Worm (Caenorhabditis elegans) whole organism, L1 larva: ENCODE data around the gene str-227.
"Not testable (repeated sequence)": the region's sequence is repeated elsewhere in the genome, so short reads cannot be mapped to it uniquely, and the experiment has no call there.

Experiments used
- blmp-1 ChIP-seq: fragments of 150-350 bp; optimal IDR thresholded peaks from 2 replicates; lab custom pipeline; 2014; ENCODE audit warnings: missing biosample characterization, missing genetic modification characterization
- ces-1 ChIP-seq: fragments of 150-350 bp; optimal IDR thresholded peaks from 2 replicates; lab custom pipeline; 2014; ENCODE audit warnings: missing biosample characterization, missing genetic modification reagents, missing genetic modification characterization
- rnt-1 ChIP-seq: sonication (generic microtip); optimal IDR thresholded peaks from 2 replicates; lab custom pipeline; 2016; ENCODE audit warnings: mild to moderate bottlenecking, missing genetic modification characterization, moderate library complexity, missing compliant biosample characterization
- vab-15 ChIP-seq: sonication (generic microtip); optimal IDR thresholded peaks from 2 replicates; lab custom pipeline; 2017; ENCODE audit warnings: missing genotype, mild to moderate bottlenecking, missing genetic modification characterization, missing compliant biosample characterization

DNA sequence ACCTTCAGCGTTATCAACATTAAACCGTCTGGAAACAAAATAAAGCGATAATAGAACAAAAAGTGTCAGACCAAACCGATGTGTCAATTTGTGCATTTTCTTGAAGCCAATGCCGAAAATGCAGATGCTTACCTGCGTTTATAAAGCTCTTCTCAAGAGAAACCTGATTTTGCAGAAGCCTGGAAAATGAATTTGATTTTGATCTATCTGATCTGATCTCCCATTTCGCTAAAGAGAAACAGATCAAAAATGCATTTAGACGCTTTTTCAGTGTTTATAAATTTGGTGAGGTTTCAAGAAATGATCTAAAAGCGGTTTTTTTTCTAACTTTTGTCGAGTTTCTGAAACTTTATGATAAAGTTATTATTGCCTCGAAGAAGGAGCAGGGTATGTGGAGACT, 44.8 kb downstream of the str-227 start, which contains the start of gene T24A6.16:
- not testable (repeated sequence) for TF ChIP-seq blmp-1; rnt-1 (tag; lab: Kevin White, UChicago); vab-15 (tag; lab: Kevin White, UChicago); ces-1
